Fruit fly (Drosophila melanogaster) whole organism, embryonic: Measurements from ENCODE around the gene CG44044.

Experiments used
- Atf3 ChIP-seq: fragments of 200-800 bp; sonication (Bioruptor generic); optimal IDR thresholded peaks from 3 replicates; lab custom pipeline; 2016; ENCODE audit warnings: missing biosample characterization, missing genetic modification characterization
- Blimp-1 ChIP-seq: fragments of 200-800 bp; sonication (Bioruptor generic); optimal IDR thresholded peaks from 3 replicates; lab custom pipeline; 2018; ENCODE audit warnings: missing biosample characterization, missing genetic modification characterization, mild to moderate bottlenecking, moderate library complexity, missing genetic modification reagents
- CG11398 ChIP-seq: fragments of 200-800 bp; sonication (Bioruptor generic); optimal IDR thresholded peaks from 2 replicates; lab custom pipeline; 2016; ENCODE audit warnings: missing biosample characterization, missing genetic modification characterization
- CG11456 ChIP-seq: fragments of 200-800 bp; sonication (Bioruptor generic); IDR thresholded peaks from 3 replicates; pipeline ENCODE4 v1.3.6; 2022; ENCODE audit warnings: missing biosample characterization, missing genetic modification characterization
- CG12155 ChIP-seq: fragments of 200-800 bp; sonication (Bioruptor generic); optimal IDR thresholded peaks from 3 replicates; lab custom pipeline; 2016; ENCODE audit warnings: missing biosample characterization, missing genetic modification characterization
- CG12219 ChIP-seq: fragments of 200-800 bp; sonication (Bioruptor generic); optimal IDR thresholded peaks from 3 replicates; lab custom pipeline; 2018; ENCODE audit warnings: missing biosample characterization, mild to moderate bottlenecking, missing genetic modification characterization
- CG12744 ChIP-seq: fragments of 200-800 bp; sonication (Bioruptor generic); optimal IDR thresholded peaks from 2 replicates; lab custom pipeline; 2016; ENCODE audit warnings: missing biosample characterization, missing genetic modification characterization
- CG16815 ChIP-seq: fragments of 200-800 bp; sonication (Bioruptor generic); optimal IDR thresholded peaks from 3 replicates; lab custom pipeline; 2017; ENCODE audit warnings: missing biosample characterization, mild to moderate bottlenecking, missing genetic modification characterization
- CG17359 ChIP-seq: fragments of 200-800 bp; sonication (Bioruptor generic); optimal IDR thresholded peaks from 3 replicates; lab custom pipeline; 2018; ENCODE audit warnings: missing biosample characterization, mild to moderate bottlenecking, missing genetic modification characterization, moderate library complexity
- CG17829 ChIP-seq: fragments of 200-800 bp; optimal IDR thresholded peaks from 2 replicates; lab custom pipeline; 2019; ENCODE audit warnings: missing biosample characterization, mild to moderate bottlenecking, missing genetic modification characterization, moderate library complexity
- CG32532 ChIP-seq: fragments of 200-800 bp; sonication (Bioruptor generic); IDR thresholded peaks from 2 replicates; pipeline ENCODE4 v1.3.6; 2022; ENCODE audit warnings: missing biosample characterization, missing genetic modification characterization
- CG3407 ChIP-seq: fragments of 200-800 bp; sonication (Bioruptor generic); optimal IDR thresholded peaks from 2 replicates; lab custom pipeline; 2018; ENCODE audit warnings: missing biosample characterization, mild to moderate bottlenecking, missing genetic modification characterization
- CG34422 ChIP-seq: fragments of 200-800 bp; sonication (Bioruptor generic); IDR thresholded peaks from 3 replicates; pipeline ENCODE4 v1.3.6; 2022; ENCODE audit warnings: missing biosample characterization, missing genetic modification characterization
- CG4282 ChIP-seq: fragments of 200-800 bp; sonication (Bioruptor generic); optimal IDR thresholded peaks from 2 replicates; lab custom pipeline; 2016; ENCODE audit warnings: missing biosample characterization, missing genetic modification characterization
- CG6254 ChIP-seq: fragments of 200-800 bp; sonication (Bioruptor generic); optimal IDR thresholded peaks from 3 replicates; lab custom pipeline; 2017; ENCODE audit warnings: mild to moderate bottlenecking, missing biosample characterization, missing genetic modification reagents, missing genetic modification characterization
- CG6654 ChIP-seq: fragments of 200-800 bp; sonication (Bioruptor generic); optimal IDR thresholded peaks from 2 replicates; lab custom pipeline; 2017; ENCODE audit warnings: missing biosample characterization, mild to moderate bottlenecking, missing genetic modification characterization
- CrebB ChIP-seq: fragments of 200-800 bp; sonication (Bioruptor generic); optimal IDR thresholded peaks from 3 replicates; lab custom pipeline; 2018; ENCODE audit warnings: missing biosample characterization, mild to moderate bottlenecking, missing genetic modification characterization
- Deaf1 ChIP-seq: fragments of 200-800 bp; optimal IDR thresholded peaks from 3 replicates; lab custom pipeline; 2019; ENCODE audit warnings: missing biosample characterization, mild to moderate bottlenecking, missing genetic modification characterization, moderate library complexity
- Dp ChIP-seq: fragments of 200-800 bp; sonication (Bioruptor generic); optimal IDR thresholded peaks from 2 replicates; lab custom pipeline; 2018; ENCODE audit warnings: missing biosample characterization, mild to moderate bottlenecking, missing genetic modification characterization, moderate library complexity
- Dref ChIP-seq: fragments of 200-800 bp; sonication (Bioruptor generic); IDR thresholded peaks from 2 replicates; pipeline ENCODE4 v1.3.6; 2022; ENCODE audit warnings: missing biosample characterization, missing genetic modification characterization
- Drgx ChIP-seq: fragments of 200-800 bp; sonication (Bioruptor generic); IDR thresholded peaks from 2 replicates; pipeline ENCODE4 v1.3.6; 2022; ENCODE audit warnings: missing biosample characterization, missing genetic modification characterization
- E2f1 ChIP-seq: fragments of 200-800 bp; sonication (Bioruptor generic); IDR thresholded peaks from 2 replicates; pipeline ENCODE4 v1.3.6; 2022; ENCODE audit warnings: missing biosample characterization, missing genetic modification characterization
- H2.0 ChIP-seq: fragments of 200-800 bp; sonication (Bioruptor generic); IDR thresholded peaks from 2 replicates; pipeline ENCODE4 v1.3.6; 2022; ENCODE audit warnings: missing biosample characterization, missing genetic modification characterization
- Hey ChIP-seq: fragments of 200-800 bp; sonication (Bioruptor generic); optimal IDR thresholded peaks from 3 replicates; lab custom pipeline; 2018; ENCODE audit warnings: missing biosample characterization, mild to moderate bottlenecking, missing genetic modification characterization
- MTF-1 ChIP-seq: fragments of 200-800 bp; sonication (Bioruptor generic); optimal IDR thresholded peaks from 2 replicates; lab custom pipeline; 2018; ENCODE audit warnings: missing biosample characterization, mild to moderate bottlenecking, missing genetic modification characterization, borderline replicate concordance
- NK7.1 ChIP-seq: fragments of 200-800 bp; sonication (Bioruptor generic); optimal IDR thresholded peaks from 3 replicates; lab custom pipeline; 2016; ENCODE audit warnings: missing biosample characterization, missing genetic modification characterization
- Neu2 ChIP-seq: fragments of 200-800 bp; sonication (Bioruptor generic); optimal IDR thresholded peaks from 3 replicates; lab custom pipeline; 2016; ENCODE audit warnings: missing biosample characterization, missing genetic modification characterization, borderline replicate concordance
- Poxn ChIP-seq: fragments of 200-800 bp; sonication (Bioruptor generic); IDR thresholded peaks from 2 replicates; pipeline ENCODE4 v1.3.6; 2022; ENCODE audit warnings: missing biosample characterization, missing genetic modification characterization
- ac ChIP-seq: fragments of 200-800 bp; sonication (Bioruptor generic); optimal IDR thresholded peaks from 3 replicates; lab custom pipeline; 2017; ENCODE audit warnings: missing biosample characterization, mild to moderate bottlenecking, missing genetic modification characterization
- aop ChIP-seq: fragments of 200-800 bp; sonication (Bioruptor generic); IDR thresholded peaks from 2 replicates; pipeline ENCODE4 v1.3.6; 2022; ENCODE audit warnings: missing biosample characterization, missing genetic modification characterization
- corto ChIP-seq: fragments of 200-800 bp; sonication (Bioruptor generic); optimal IDR thresholded peaks from 2 replicates; lab custom pipeline; 2016; ENCODE audit warnings: missing biosample characterization, mild to moderate bottlenecking, missing genetic modification characterization, moderate library complexity
- danr ChIP-seq: fragments of 200-800 bp; sonication (Bioruptor generic); IDR thresholded peaks from 2 replicates; pipeline ENCODE4 v1.3.6; 2022; ENCODE audit warnings: missing biosample characterization, missing genetic modification characterization
- dysf ChIP-seq: fragments of 200-800 bp; sonication (Bioruptor generic); IDR thresholded peaks from 3 replicates; pipeline ENCODE4 v1.3.6; 2022; ENCODE audit warnings: missing biosample characterization, missing genetic modification characterization
- gcm ChIP-seq: fragments of 200-800 bp; sonication (Bioruptor generic); optimal IDR thresholded peaks from 2 replicates; lab custom pipeline; 2019; ENCODE audit warnings: missing biosample characterization, mild to moderate bottlenecking, missing genetic modification characterization, moderate library complexity
- her ChIP-seq: fragments of 200-800 bp; sonication (Bioruptor generic); optimal IDR thresholded peaks from 2 replicates; lab custom pipeline; 2016; ENCODE audit warnings: missing biosample characterization, missing genetic modification characterization
- jigr1 ChIP-seq: fragments of 200-800 bp; sonication (Bioruptor generic); IDR thresholded peaks from 3 replicates; pipeline ENCODE4 v1.3.6; 2022; ENCODE audit warnings: missing biosample characterization, missing genetic modification characterization
- klu ChIP-seq: fragments of 200-800 bp; sonication (Bioruptor generic); IDR thresholded peaks from 2 replicates; pipeline ENCODE4 v1.3.6; 2022; ENCODE audit warnings: missing biosample characterization, missing genetic modification characterization
- mld ChIP-seq: fragments of 200-800 bp; sonication (Bioruptor generic); IDR thresholded peaks from 3 replicates; pipeline ENCODE4 v1.3.6; 2022; ENCODE audit warnings: missing biosample characterization, missing genetic modification characterization; ENCODE audit not compliant: partially characterized antibody
- odd ChIP-seq: fragments of 200-800 bp; sonication (Bioruptor generic); optimal IDR thresholded peaks from 2 replicates; lab custom pipeline; 2017; ENCODE audit warnings: missing biosample characterization, mild to moderate bottlenecking, missing genetic modification characterization
- pfk ChIP-seq: fragments of 200-800 bp; sonication (Bioruptor generic); optimal IDR thresholded peaks from 2 replicates; lab custom pipeline; 2018; ENCODE audit warnings: missing biosample characterization, mild to moderate bottlenecking, missing genetic modification characterization, moderate library complexity
- pum ChIP-seq: fragments of 200-800 bp; sonication (Bioruptor generic); optimal IDR thresholded peaks from 2 replicates; lab custom pipeline; 2016; ENCODE audit warnings: missing biosample characterization, missing genetic modification characterization
- scrt ChIP-seq: fragments of 200-800 bp; sonication (Bioruptor generic); optimal IDR thresholded peaks from 2 replicates; lab custom pipeline; 2018; ENCODE audit warnings: missing biosample characterization, mild to moderate bottlenecking, missing genetic modification characterization, moderate library complexity
- unc-4 ChIP-seq: fragments of 200-800 bp; sonication (Bioruptor generic); IDR thresholded peaks from 2 replicates; pipeline ENCODE4 v1.3.6; 2022; ENCODE audit warnings: missing biosample characterization, missing genetic modification characterization; ENCODE audit not compliant: partially characterized antibody
- yki ChIP-seq: fragments of >200 bp; optimal IDR thresholded peaks from 3 replicates; lab custom pipeline; 2018
- zen2 ChIP-seq: fragments of 200-800 bp; sonication (Bioruptor generic); IDR thresholded peaks from 3 replicates; pipeline ENCODE4 v1.3.6; 2022; ENCODE audit warnings: missing biosample characterization, missing genetic modification characterization; ENCODE audit not compliant: partially characterized antibody
- zf30C ChIP-seq: fragments of 200-800 bp; sonication (Bioruptor generic); optimal IDR thresholded peaks from 3 replicates; lab custom pipeline; 2018; ENCODE audit warnings: missing biosample characterization, mild to moderate bottlenecking, missing genetic modification characterization
- zfh1 ChIP-seq: fragments of 200-800 bp; sonication (Bioruptor generic); IDR thresholded peaks from 3 replicates; pipeline ENCODE4 v1.3.6; 2022; ENCODE audit warnings: missing biosample characterization, missing genetic modification characterization
- zfh2 ChIP-seq: fragments of 200-800 bp; sonication (Bioruptor generic); optimal IDR thresholded peaks from 2 replicates; lab custom pipeline; 2016; ENCODE audit warnings: missing biosample characterization, missing genetic modification characterization

The CG44044 gene

DNA sequence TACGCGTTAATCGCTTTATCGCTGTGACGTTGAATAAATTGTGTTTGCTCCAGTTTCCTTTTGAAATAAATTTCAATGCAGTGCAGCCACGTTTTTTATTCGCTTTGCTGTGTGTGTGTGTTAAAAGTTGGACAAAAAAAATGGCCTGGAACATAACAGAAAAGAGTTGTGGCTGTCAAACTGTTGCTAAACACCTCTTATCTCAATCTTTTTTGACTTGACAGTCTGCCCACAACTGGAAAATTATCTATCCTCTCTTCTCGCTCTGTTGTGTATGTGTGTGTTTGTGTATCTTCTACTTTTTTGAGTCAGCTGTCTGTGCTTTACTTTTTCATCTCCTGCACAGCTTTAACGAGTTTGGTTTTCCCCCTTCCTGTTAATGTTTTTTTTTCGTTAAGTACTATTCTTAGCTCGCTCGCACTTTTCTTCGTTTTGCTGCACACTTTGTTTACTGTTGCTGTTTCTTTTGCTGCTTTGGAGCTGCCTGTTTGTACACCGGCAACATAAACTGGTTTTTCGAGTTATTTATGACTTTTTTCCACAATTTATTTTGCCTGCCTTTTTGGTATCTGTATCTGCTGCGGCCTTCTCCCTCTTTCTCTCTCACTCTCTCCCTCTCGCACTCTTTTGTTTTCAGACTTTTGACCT lies 40.5 kb upstream of the CG44044 start (continued):
- TF ChIP-seq corto (GFP tag; lab: Kevin White, UChicago) (peak; percentile 13), CG6654 (GFP tag; lab: Kevin White, UChicago) (peak; percentile 97), Dp (GFP tag; lab: Kevin White, UChicago) (no peak), Poxn (GFP tag; lab: Robert Waterston, UW) (no peak)

DNA sequence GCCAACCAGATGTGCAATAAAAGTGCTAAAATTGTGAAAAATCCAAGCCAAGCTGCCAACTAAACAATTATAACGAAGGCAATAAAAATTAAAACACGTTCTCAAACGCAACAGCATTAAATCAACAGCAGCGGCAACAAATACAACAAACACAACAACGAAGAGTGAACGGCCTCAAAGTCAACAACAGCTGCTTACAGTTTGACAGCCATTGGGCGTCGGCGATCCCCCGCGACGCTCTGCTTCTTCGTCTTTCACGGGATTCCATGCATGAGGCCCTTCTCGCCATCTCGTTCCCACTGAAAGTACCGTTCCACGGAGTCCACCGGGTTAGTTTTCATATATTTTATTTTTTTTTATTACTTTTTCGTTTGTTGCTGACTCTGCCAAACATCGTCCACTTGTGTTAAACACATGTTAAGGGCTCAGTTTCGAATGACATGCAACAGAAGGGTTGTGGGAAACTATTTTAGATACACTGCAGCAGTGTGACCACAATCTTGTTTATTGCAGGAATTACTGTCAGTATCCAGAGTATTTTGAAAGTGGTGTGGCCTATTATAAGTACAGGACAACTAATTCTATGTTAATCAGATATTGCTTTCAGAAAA lies 39.5 kb upstream of the CG44044 start:
- TF ChIP-seq CrebB (tag; lab: Kevin White, UChicago) (no peak), E2f1 (no peak), mld (GFP tag; lab: Robert Waterston, UW) (no peak), yki (lab: Kevin White, UChicago) (no peak), H2.0 (GFP tag; lab: Robert Waterston, UW) (no peak), NK7.1 (no peak), CG4282 (GFP tag; lab: Kevin White, UChicago) (no peak), zfh2 (GFP tag; lab: Kevin White, UChicago) (no peak), CG12744 (no peak), CG34422 (no peak), unc-4 (GFP tag; lab: Robert Waterston, UW) (no peak), CG17829 (peak; percentile 20), scrt (no peak), CG3407 (GFP tag; lab: Kevin White, UChicago) (peak; percentile 25), CG12155 (GFP tag; lab: Kevin White, UChicago) (no peak), Deaf1 (no peak), gcm (GFP tag; lab: Kevin White, UChicago) (no peak), zf30C (GFP tag; lab: Kevin White, UChicago) (peak; percentile 13), dysf (no peak), Drgx (0 out of 2 replicates have a peak, but pooled peaks have one; percentile 7), CG32532 (GFP tag; lab: Robert Waterston, UW) (no peak), aop (no peak), CG12219 (GFP tag; lab: Kevin White, UChicago) (no peak), MTF-1 (GFP tag; lab: Kevin White, UChicago) (no peak), pfk (GFP tag; lab: Kevin White, UChicago) (peak; percentile 43), jigr1 (no peak), CG11456 (GFP tag; lab: Robert Waterston, UW) (no peak), odd (GFP tag; lab: Kevin White, UChicago) (no peak), zfh1 (GFP tag; lab: Robert Waterston, UW) (no peak), pum (GFP tag; lab: Kevin White, UChicago) (no peak), CG16815 (GFP tag; lab: Kevin White, UChicago) (no peak), Neu2 (GFP tag; lab: Kevin White, UChicago) (no peak), CG17359 (tag; lab: Kevin White, UChicago) (no peak), Atf3 (no peak), danr (GFP tag; lab: Robert Waterston, UW) (no peak), ac (GFP tag; lab: Kevin White, UChicago) (peak; percentile 36), Dref (GFP tag; lab: Robert Waterston, UW) (no peak), klu (GFP tag; lab: Robert Waterston, UW) (no peak), CG11398 (GFP tag; lab: Kevin White, UChicago) (no peak), Hey (tag; lab: Kevin White, UChicago) (no peak), her (GFP tag; lab: Kevin White, UChicago) (no peak), zen2 (GFP tag; lab: Robert Waterston, UW) (no peak), CG6254 (GFP tag; lab: Kevin White, UChicago) (peak; percentile 11), Blimp-1 (GFP tag; lab: Kevin White, UChicago) (no peak)
